Worm (Caenorhabditis elegans) whole organism, L1 larva: ENCODE results near the gene ilys-3.

Source experiments
- nhr-28 ChIP-seq: fragments of 150-350 bp; optimal IDR thresholded peaks from 2 replicates; lab custom pipeline; 2014; ENCODE audit warnings: missing biosample characterization, missing genetic modification characterization
- nhr-76 ChIP-seq: sonication (generic microtip); optimal IDR thresholded peaks from 2 replicates; lab custom pipeline; 2017; ENCODE audit warnings: missing biosample characterization, missing genetic modification characterization
- snpc-4 ChIP-seq: fragments of 150-350 bp; optimal IDR thresholded peaks from 2 replicates; lab custom pipeline; 2014; ENCODE audit warnings: missing biosample characterization, missing genetic modification characterization
- ztf-4 ChIP-seq: fragments of 150-350 bp; optimal IDR thresholded peaks from 2 replicates; lab custom pipeline; 2014; ENCODE audit warnings: missing biosample characterization, missing genetic modification characterization

DNA sequence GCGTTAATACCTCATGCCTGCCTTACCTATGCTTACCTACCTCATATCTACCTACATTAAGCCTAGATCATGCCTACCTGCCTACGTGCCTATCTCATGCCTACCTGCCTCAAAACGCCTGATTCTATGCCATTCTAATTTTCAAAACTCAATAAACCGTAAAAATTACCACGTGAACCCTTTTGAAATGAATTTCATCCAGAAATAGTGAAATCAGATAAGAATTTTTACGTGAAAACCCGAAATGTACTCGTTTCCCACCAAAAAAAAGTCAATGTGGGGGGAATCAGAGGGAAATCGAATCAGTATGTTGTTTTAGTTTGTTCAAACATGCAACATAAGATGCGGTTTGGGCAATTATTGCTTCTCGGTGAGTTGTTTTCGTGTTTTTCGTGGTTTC lies 24.3 kb downstream of the ilys-3 start, which contains the start of gene Y69A2AR.19:
- TF ChIP-seq nhr-76 (tag; lab: Kevin White, UChicago) (no peak), snpc-4 (tag; lab: Kevin White, UChicago) (no peak), nhr-28 (tag; lab: Kevin White, UChicago) (no peak), ztf-4 (tag; lab: Kevin White, UChicago) (no peak)
